Fruit fly (Drosophila melanogaster): Measurements from ENCODE around the gene CG13096.

CG13096 gene

DNA sequence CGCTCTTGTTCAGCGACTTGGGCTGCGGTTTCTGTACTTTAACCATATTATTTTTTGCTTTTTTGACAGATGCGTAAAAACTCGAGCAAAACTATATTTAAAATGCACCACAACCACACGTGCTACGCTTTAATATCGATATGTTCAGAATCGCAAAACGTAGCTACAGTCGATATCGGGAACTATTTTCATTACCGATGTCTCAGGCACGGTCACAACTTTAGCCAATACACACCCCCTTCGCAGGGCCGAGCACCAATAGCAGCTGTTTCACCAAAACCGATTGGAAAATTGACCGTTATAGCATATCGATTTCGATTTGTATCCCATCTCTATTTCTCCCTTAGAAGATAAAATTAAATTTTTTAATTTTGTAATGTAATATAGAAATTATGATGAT lies at the start of gene CG13096:
Gene CG13096 (minus strand): TSS at position 144 of the 400 bp plus-strand sequence.
- no peak for TF ChIP-seq CG17801 (GFP tag; optimal IDR thresholded peaks at IDR 0.05; ENCODE audit: partially characterized antibody)

DNA sequence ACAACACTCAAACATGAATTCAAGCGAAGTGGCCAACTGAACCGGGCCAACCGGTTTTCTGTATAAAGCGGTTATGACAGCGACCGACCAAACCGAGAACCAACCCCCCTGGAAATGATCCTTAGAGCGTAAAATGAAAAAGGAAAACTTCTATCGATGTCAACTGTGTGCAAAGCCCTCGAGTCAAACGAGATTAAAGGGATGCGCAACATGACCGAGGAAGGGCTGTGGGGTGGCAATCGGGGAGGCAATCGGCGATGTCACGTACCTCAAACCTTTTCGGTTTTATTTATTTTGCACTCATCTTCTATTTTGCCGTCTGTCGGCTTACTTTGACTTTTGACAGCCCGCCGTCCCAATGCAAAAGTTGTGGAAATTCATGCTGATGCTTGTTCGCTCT lies 44.5 kb upstream of the CG13096 start:
- no peak for TF ChIP-seq CG17801 (GFP tag; optimal IDR thresholded peaks at IDR 0.05; ENCODE audit: partially characterized antibody)

DNA sequence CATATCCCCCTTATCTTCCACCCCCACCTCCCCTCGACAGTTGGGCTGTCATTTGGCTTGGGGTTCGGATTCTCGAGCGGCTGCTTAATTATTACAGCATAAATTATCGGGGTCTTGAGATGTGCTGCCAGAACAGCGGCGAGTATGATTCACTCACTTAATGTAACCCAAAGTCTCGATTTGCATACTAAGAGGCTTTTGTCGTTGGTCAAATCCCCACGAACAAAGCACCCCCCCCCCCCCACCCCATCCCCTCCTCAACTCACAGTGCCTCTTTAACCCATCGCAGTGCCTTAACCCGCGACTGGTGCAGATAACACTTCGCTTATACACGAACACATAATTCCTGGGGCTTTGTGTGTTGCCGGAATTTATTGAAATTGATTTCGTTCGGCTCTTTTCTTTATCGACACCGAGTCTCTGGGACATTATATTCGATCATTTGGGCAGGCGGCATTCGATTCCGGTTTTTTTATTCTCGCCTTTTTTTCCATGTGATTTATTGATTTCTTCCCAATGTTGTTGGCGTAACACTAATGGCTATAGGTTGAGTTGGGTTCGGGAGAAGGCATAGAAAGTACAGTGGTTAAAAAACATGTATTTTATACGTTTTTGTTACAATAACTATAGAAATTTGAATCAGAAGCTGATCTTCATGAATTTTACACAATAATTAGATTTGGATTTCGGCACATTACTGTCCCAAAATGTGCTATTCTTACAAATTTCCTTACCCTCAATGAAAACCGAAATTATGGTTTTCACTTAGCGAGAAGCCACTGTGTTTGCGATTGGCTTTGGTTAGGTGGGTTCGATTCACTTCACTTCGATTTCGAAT lies 42.3 kb upstream of the CG13096 start:
- TF ChIP-seq CG17801 (GFP tag; optimal IDR thresholded peaks at IDR 0.05; ENCODE audit: partially characterized antibody) = no peak

DNA sequence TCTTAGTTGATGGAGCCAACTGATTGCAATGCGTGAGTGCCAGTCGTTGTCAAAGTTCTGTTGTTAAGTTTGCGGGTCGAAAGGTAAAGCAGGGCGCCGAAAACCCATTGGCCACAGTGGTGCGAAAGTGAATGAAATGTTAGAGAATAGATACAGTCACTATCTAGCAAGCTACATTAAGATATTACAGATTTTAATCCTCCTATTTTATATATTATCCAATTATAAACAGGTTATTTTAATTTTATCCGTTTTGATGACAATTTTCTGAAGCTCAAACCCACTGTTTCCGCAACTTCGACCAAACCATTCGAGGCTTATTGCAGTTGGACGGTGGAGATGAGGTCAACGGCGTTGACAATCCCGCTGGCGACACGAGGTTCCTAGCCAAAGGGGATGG lies 40.8 kb upstream of the CG13096 start:
- TF ChIP-seq CG17801 (GFP tag; optimal IDR thresholded peaks at IDR 0.05; ENCODE audit: partially characterized antibody) = no peak

DNA sequence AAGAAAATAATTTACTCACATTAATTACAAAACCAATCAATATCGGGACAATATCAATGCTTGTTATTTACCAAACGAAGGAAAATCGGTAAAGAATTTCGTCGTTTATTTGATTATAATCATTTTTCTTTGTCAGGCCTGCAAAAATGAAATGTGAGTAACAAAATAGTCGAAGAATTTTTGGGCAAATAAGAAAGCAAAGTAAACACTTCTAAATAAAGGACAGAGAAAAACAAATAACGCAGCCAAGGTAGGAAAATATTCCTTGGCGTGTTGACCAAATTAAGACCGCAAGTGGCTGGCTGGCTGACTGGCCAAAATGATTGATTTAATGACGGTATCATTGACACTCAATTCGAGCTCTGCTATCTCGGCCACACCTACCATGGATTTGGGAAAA lies 36.5 kb upstream of the CG13096 start:
- no peak for TF ChIP-seq CG17801 (GFP tag; optimal IDR thresholded peaks at IDR 0.05; ENCODE audit: partially characterized antibody)

DNA sequence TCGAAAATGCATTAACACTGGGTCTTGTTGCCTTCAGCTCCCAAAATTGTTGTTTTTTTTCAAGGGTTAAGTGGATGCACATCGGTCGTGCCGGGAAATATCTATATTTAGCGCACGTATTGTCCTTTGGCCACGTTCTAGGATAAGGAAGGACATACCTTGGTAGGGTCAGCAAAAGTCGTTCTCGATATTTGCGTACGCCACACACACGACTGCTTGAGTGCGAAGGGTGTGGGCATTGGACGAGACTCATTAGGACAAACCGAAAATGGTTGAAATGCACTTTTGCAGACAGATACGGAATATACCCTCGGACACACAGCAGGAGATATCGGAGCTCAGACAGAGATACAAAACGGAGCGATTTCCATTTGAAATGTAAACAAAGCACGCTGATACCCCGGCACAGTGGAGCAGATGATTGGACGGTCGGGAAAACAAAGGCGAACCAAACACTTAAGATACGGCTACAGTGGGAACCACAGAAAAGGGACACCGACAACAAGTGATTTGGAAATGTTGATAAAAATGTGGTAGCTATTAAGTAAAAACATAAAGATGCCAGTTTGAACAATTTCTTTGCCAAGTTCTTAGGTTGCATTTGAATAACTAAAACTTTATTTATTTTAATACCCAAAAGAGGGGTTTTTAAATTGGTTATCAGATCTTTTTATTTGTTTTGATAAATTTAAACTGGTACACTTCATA lies 33.9 kb upstream of the CG13096 start:
- no peak for TF ChIP-seq CG17801 (GFP tag; optimal IDR thresholded peaks at IDR 0.05; ENCODE audit: partially characterized antibody)

DNA sequence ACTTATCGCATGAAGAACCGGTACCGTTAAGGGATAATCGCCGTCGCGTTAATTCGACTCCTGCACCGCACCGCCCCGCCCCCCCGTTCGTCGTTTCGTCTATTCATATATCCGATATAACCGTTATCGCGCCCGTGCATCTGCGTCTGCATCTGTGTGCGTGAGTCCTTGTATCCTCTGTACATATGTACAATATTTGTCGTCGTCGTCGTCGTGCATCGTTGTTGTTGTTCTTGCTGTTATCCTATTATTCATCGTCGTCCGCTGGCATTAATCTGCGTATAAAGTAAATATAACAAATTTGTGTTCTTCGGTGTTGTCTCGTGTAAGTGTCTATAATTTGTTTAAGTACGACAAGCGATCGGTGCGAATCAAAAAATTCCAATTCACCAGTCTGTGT lies 33.0 kb upstream of the CG13096 start:
- TF ChIP-seq CG17801 (GFP tag; optimal IDR thresholded peaks at IDR 0.05; ENCODE audit: partially characterized antibody) = no peak

DNA sequence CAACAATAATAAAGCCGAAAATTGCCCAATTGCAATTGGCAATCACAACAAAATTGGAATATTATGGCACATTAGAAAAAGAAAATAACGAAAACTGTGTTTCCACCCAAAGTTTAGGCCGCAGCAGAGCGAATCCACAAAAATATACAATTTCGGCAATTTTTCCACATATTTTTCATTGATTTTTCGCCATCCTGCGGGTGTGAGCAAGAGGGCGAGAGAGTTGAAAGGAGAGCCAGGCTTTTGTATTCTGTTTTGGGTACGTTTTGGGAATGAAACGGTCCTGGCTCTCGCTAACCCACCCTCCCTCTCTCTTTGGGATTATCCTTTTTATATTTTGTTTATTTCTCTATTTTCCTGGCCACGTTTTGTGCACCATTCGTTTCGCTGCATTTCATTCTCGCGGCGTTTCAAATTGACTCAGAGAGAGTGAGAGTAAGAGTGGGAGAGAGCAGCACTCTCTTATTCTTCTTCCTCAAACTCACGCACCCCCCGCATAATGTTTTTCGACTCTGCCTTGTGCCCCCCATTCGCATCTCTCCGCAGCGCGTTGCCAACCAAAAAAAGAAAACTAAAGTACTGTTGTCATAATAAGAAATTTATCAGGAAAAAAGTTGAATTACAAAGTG lies 32.2 kb upstream of the CG13096 start:
- TF ChIP-seq CG17801 (GFP tag; optimal IDR thresholded peaks at IDR 0.05; ENCODE audit: partially characterized antibody) = no peak

DNA sequence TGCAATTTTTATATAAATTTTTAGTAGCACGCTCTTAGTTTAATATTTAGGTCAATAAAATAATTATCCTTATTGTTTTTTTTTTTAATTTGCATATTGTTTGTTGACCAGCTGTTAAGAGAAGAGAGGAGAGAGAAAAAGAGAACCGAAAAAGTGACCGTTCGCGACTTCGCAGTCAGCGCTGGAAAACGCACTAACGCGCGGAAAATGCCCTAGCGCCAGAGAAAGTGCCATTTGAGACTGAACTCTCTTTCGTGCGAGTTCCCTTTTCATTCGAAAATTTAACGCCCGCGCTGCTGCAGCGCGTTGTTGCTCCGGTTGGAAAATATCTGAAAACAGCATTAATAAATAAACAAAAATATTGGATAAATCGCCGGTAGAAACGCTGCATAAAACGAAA lies 31.4 kb upstream of the CG13096 start:
- no peak for TF ChIP-seq CG17801 (GFP tag; optimal IDR thresholded peaks at IDR 0.05; ENCODE audit: partially characterized antibody)

DNA sequence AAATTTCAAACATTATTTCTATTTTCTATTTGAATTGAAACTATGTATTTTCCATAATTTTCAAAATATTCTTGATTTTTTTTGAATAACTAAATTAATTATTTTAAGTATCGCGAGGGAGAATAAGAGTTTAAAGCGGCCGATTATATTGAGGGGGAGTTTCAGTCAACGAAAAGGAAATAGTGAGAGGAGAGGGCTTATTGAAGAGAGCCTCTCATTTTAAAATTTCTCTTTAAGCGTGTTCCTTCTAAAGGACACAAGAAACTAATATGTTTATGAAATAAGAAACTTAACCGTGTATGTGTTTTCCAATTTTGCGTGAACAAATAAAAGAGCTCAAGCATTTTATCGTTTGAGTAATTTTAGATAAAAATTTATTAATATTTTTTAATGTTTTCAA lies 31.0 kb upstream of the CG13096 start:
- no peak for TF ChIP-seq CG17801 (GFP tag; optimal IDR thresholded peaks at IDR 0.05; ENCODE audit: partially characterized antibody)

DNA sequence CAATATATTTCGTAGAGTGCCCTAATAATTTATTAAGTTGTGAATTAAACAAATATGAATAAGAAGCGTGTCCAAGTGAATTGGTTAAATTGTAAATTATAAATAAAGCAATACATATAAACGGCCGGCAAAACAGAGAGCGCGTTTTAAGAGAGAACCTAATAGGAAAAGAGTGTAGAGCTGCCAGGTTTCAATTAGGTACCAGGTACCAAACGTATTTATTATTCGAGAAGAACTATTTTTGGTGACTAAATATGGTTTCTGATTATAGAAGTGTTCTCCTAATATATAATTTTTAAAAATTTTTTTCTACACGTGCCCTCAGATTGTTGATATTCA lies 30.5 kb upstream of the CG13096 start:
- TF ChIP-seq CG17801 (GFP tag; optimal IDR thresholded peaks at IDR 0.05; ENCODE audit: partially characterized antibody) = no peak

DNA sequence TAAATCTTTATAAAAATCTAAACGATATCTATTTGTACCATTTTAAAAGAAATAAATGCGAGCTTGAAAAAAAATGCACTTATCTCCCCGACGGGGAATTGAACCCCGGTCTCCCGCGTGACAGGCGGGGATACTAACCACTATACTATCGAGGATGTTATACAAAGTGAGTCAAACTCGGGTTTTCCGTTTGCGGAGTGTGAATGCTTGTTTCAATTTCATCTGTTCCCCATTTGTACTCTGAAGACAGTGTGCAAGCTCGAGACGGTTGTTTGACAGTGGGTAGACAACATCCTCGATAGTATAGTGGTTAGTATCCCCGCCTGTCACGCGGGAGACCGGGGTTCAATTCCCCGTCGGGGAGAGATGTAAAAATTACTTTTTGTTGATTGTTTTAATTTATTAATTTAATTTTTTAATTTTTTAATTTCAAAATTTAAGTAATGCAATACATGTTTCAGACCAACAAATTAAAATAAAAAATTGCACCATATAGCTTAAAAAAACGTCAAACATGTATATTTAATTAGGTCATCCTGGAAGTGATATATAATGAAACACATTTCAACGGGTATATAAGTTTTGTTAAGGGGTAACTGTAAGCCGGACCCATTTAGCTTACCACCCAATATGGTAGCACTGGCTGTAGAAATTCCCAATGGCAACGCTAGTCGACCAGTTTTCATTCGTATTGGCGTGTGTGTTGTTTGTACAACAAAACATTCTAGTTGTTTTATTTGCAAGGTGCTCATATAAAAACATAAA lies 30.0 kb upstream of the CG13096 start, which contains the start of gene Sema1a:
Gene Sema1a (plus strand): TSS at position 679 of the 765 bp plus-strand sequence.
- TF ChIP-seq CG17801 (GFP tag; optimal IDR thresholded peaks at IDR 0.05; ENCODE audit: partially characterized antibody) = peak; percentile 47

DNA sequence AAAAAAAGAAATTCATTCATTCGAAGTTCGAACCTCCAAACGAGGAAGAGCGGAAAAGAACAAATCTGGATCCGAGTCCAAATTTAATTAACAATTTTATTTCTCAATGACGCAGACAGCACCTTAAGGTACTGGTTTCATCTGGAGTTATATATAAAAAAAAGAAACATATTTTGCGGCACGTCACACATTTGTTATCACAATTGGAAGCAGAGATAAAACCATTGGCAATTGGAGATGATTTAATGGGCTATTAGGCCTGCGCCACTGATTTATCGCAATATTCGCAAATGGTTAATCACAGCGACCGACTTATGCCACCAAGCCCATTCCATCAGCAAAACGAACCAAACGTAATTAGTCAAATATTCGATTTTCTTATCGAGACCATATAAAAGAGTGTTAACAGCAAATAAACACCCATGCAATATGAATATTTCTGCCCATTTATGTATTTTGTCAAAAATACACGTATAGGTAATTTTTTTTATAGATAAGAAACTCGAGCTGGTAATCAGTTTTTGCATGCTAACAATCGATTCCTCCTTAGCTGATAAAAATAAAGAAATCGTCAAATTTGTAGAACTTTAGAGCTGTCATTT lies 26.9 kb upstream of the CG13096 start:
- no peak for TF ChIP-seq CG17801 (GFP tag; optimal IDR thresholded peaks at IDR 0.05; ENCODE audit: partially characterized antibody)

DNA sequence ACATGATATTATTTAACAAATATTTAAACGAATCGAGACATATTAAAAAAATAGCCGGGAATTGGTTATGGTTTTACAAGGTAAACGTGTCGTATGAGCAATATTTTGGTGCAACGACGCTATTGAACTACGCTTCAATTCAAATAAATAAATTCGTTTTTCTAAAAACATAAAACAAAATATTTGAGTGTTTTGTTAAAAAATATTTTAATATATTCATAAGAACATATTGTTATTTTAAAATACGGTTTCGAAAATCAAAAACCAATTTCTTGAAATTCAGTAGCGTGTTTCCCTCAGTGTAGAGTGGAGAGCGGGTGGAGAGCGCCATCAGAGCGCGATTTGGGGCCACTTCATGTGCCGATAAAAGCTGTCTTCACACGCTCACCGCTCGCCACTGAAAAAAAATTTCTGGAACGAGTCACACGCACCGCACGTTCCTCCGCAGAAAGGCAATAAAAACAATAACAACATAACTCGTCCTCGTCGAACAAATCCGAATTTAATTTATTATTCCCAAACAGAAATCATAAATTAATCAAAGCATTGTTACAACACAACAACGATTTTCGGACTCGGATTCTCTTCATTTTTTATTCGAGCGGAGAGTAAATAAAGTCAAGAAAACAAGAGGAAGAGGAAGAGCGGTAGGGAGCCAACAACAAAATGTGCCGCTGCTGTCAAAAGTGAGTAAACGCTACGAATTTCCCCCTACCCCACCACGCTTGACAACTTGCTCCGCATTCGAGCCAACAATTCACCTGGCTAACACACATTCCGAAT lies 23.9 kb upstream of the CG13096 start:
- peak; percentile 89 for TF ChIP-seq CG17801 (GFP tag; optimal IDR thresholded peaks at IDR 0.05; ENCODE audit: partially characterized antibody)

Measured in ovary, adult (tissue).